Worm (Caenorhabditis elegans) whole organism, L3 larva: Measurements from ENCODE around the gene F47B8.13.

Experiments
- R02D3.7 ChIP-seq: fragments of 150-350 bp; optimal IDR thresholded peaks from 2 replicates; lab custom pipeline; 2014; ENCODE audit warnings: missing biosample characterization, missing genetic modification characterization
- ZK546.5 ChIP-seq: sonication (generic microtip); optimal IDR thresholded peaks from 2 replicates; lab custom pipeline; 2017; ENCODE audit warnings: missing biosample characterization, missing genetic modification characterization
- aly-2 ChIP-seq: fragments of 150-350 bp; optimal IDR thresholded peaks from 2 replicates; lab custom pipeline; 2014; ENCODE audit warnings: missing biosample characterization, missing genetic modification characterization
- ama-1 ChIP-seq: fragments of 150-350 bp; optimal IDR thresholded peaks from 2 replicates; lab custom pipeline; 2018
- ceh-16 ChIP-seq: sonication (generic microtip); optimal IDR thresholded peaks from 2 replicates; lab custom pipeline; 2017; ENCODE audit warnings: missing biosample characterization, missing genetic modification characterization
- ceh-28 ChIP-seq: fragments of 150-350 bp; optimal IDR thresholded peaks from 2 replicates; lab custom pipeline; 2014; ENCODE audit warnings: missing biosample characterization, missing genetic modification reagents, missing genetic modification characterization
- ceh-82 ChIP-seq: fragments of 150-350 bp; optimal IDR thresholded peaks from 2 replicates; lab custom pipeline; 2014; ENCODE audit warnings: missing biosample characterization, missing genetic modification characterization
- ceh-9 ChIP-seq: sonication (generic microtip); optimal IDR thresholded peaks from 2 replicates; lab custom pipeline; 2018; ENCODE audit warnings: missing biosample characterization, missing genetic modification characterization
- daf-12 ChIP-seq: fragments of 150-350 bp; optimal IDR thresholded peaks from 2 replicates; lab custom pipeline; 2014; ENCODE audit warnings: missing biosample characterization, missing genetic modification reagents, missing genetic modification characterization
- egl-27 ChIP-seq: sonication (generic microtip); optimal IDR thresholded peaks from 4 replicates; lab custom pipeline; 2017; ENCODE audit warnings: missing biosample characterization, missing genetic modification reagents, missing genetic modification characterization
- egl-5 ChIP-seq: fragments of 150-350 bp; optimal IDR thresholded peaks from 2 replicates; lab custom pipeline; 2017; ENCODE audit warnings: missing biosample characterization, missing genetic modification reagents, missing genetic modification characterization, inconsistent platforms
- elt-1 ChIP-seq: fragments of 150-350 bp; optimal IDR thresholded peaks from 2 replicates; lab custom pipeline; 2014; ENCODE audit warnings: missing biosample characterization, missing genetic modification characterization
- elt-2 ChIP-seq: sonication (generic microtip); optimal IDR thresholded peaks from 2 replicates; lab custom pipeline; 2016; ENCODE audit warnings: missing genetic modification reagents, mild to moderate bottlenecking, missing genetic modification characterization, missing compliant biosample characterization
- elt-3 ChIP-seq, 3 experiments: fragments of 150-350 bp in 1 of 3; sonication (generic microtip) in 2 of 3; optimal IDR thresholded peaks; 2 replicates in 2 of 3; 4 replicates in 1 of 3; lab custom pipeline; 2014 to 2017; ENCODE audit warnings: missing biosample characterization in 3 of 3, missing genetic modification characterization in 3 of 3
- eor-1 ChIP-seq, 2 experiments: fragments of 150-350 bp; optimal IDR thresholded peaks; 2 replicates each; lab custom pipeline; 2014 to 2018; ENCODE audit warnings: missing biosample characterization in 2 of 2, missing genetic modification characterization in 2 of 2
- fkh-10 ChIP-seq: sonication (generic microtip); optimal IDR thresholded peaks from 2 replicates; lab custom pipeline; 2017; ENCODE audit warnings: missing biosample characterization, missing genetic modification reagents, missing genetic modification characterization
- fkh-2 ChIP-seq: fragments of 150-350 bp; optimal IDR thresholded peaks from 2 replicates; lab custom pipeline; 2014; ENCODE audit warnings: missing biosample characterization, missing genetic modification reagents, missing genetic modification characterization
- fos-1 ChIP-seq: fragments of 150-350 bp; optimal IDR thresholded peaks from 2 replicates; lab custom pipeline; 2014; ENCODE audit warnings: missing biosample characterization, missing genetic modification characterization
- hmg-11 ChIP-seq: sonication (generic microtip); optimal IDR thresholded peaks from 2 replicates; lab custom pipeline; 2016; ENCODE audit warnings: missing genetic modification characterization, missing compliant biosample characterization
- jun-1 ChIP-seq: fragments of 150-350 bp; optimal IDR thresholded peaks from 2 replicates; lab custom pipeline; 2014; ENCODE audit warnings: missing biosample characterization, missing genetic modification reagents, missing genetic modification characterization
- lin-15B ChIP-seq: fragments of 150-350 bp; optimal IDR thresholded peaks from 2 replicates; lab custom pipeline; 2014; ENCODE audit warnings: missing biosample characterization, missing genetic modification characterization
- lin-39 ChIP-seq: fragments of 150-350 bp; optimal IDR thresholded peaks from 2 replicates; lab custom pipeline; 2018; ENCODE audit warnings: missing biosample characterization, missing genetic modification reagents, missing genetic modification characterization
- lsy-12 ChIP-seq: sonication (generic microtip); optimal IDR thresholded peaks from 2 replicates; lab custom pipeline; 2016; ENCODE audit warnings: mild to moderate bottlenecking, missing genetic modification characterization, missing compliant biosample characterization
- mdl-1 ChIP-seq: fragments of 150-350 bp; optimal IDR thresholded peaks from 2 replicates; lab custom pipeline; 2014; ENCODE audit warnings: missing biosample characterization, missing genetic modification characterization
- mml-1 ChIP-seq: fragments of 150-350 bp; sonication (generic microtip); optimal IDR thresholded peaks from 3 replicates; lab custom pipeline; 2014; ENCODE audit warnings: missing biosample characterization, missing genetic modification characterization
- nfya-1 ChIP-seq: sonication (generic microtip); optimal IDR thresholded peaks from 2 replicates; lab custom pipeline; 2017; ENCODE audit warnings: missing genetic modification characterization, mild to moderate bottlenecking, missing compliant biosample characterization, antibody characterized with exemption, moderate library complexity; ENCODE audit not compliant: insufficient read depth
- nhr-11 ChIP-seq: fragments of 150-350 bp; optimal IDR thresholded peaks from 2 replicates; lab custom pipeline; 2014; ENCODE audit warnings: missing biosample characterization, missing genetic modification characterization
- nhr-12 ChIP-seq: fragments of 150-350 bp; optimal IDR thresholded peaks from 2 replicates; lab custom pipeline; 2014; ENCODE audit warnings: missing biosample characterization, missing genetic modification characterization
- nhr-23 ChIP-seq: fragments of 150-350 bp; optimal IDR thresholded peaks from 2 replicates; lab custom pipeline; 2014; ENCODE audit warnings: missing biosample characterization, missing genetic modification reagents, missing genetic modification characterization
- nhr-237 ChIP-seq: fragments of 150-350 bp; optimal IDR thresholded peaks from 2 replicates; lab custom pipeline; 2014; ENCODE audit warnings: missing biosample characterization, missing genetic modification characterization
- nhr-25 ChIP-seq: sonication (generic microtip); optimal IDR thresholded peaks from 2 replicates; lab custom pipeline; 2017; ENCODE audit warnings: missing biosample characterization, missing genetic modification characterization
- nhr-28 ChIP-seq: fragments of 150-350 bp; optimal IDR thresholded peaks from 2 replicates; lab custom pipeline; 2014; ENCODE audit warnings: missing biosample characterization, missing genetic modification characterization
- nhr-43 ChIP-seq: sonication (generic microtip); optimal IDR thresholded peaks from 2 replicates; lab custom pipeline; 2016; ENCODE audit warnings: mild to moderate bottlenecking, missing genetic modification characterization, missing compliant biosample characterization; ENCODE audit not compliant: poor library complexity, severe bottlenecking
- nhr-67 ChIP-seq: fragments of 150-350 bp; optimal IDR thresholded peaks from 2 replicates; lab custom pipeline; 2014; ENCODE audit warnings: missing biosample characterization, missing genetic modification characterization
- nhr-76 ChIP-seq: fragments of 150-350 bp; sonication (generic microtip); optimal IDR thresholded peaks from 5 replicates; lab custom pipeline; 2014; ENCODE audit warnings: missing biosample characterization, missing genetic modification characterization
- nhr-77 ChIP-seq: fragments of 150-350 bp; optimal IDR thresholded peaks from 2 replicates; lab custom pipeline; 2014; ENCODE audit warnings: missing biosample characterization, missing genetic modification characterization
- pha-4 ChIP-seq: fragments of 150-350 bp; optimal IDR thresholded peaks from 2 replicates; lab custom pipeline; 2014; ENCODE audit warnings: missing biosample characterization, missing genetic modification reagents, missing genetic modification characterization
- pqm-1 ChIP-seq: fragments of 150-350 bp; optimal IDR thresholded peaks from 2 replicates; lab custom pipeline; 2017; ENCODE audit warnings: missing biosample characterization, missing genetic modification characterization, inconsistent platforms
- sea-2 ChIP-seq: fragments of 150-350 bp; sonication (generic microtip); optimal IDR thresholded peaks from 4 replicates; lab custom pipeline; 2014; ENCODE audit warnings: missing biosample characterization, missing genetic modification reagents, missing genetic modification characterization
- skn-1 ChIP-seq: fragments of 150-350 bp; optimal IDR thresholded peaks from 2 replicates; lab custom pipeline; 2014; ENCODE audit warnings: missing biosample characterization, missing genetic modification characterization
- snpc-4 ChIP-seq: fragments of 150-350 bp; optimal IDR thresholded peaks from 2 replicates; lab custom pipeline; 2014; ENCODE audit warnings: missing biosample characterization, missing genetic modification characterization
- tbx-2 ChIP-seq: sonication (generic microtip); optimal IDR thresholded peaks from 2 replicates; lab custom pipeline; 2016; ENCODE audit warnings: mild to moderate bottlenecking, missing genetic modification characterization, missing compliant biosample characterization
- unc-39 ChIP-seq: sonication (generic microtip); optimal IDR thresholded peaks from 4 replicates; lab custom pipeline; 2017; ENCODE audit warnings: missing biosample characterization, missing genetic modification characterization
- unc-62 ChIP-seq: fragments of 150-350 bp; sonication (generic microtip); optimal IDR thresholded peaks from 4 replicates; lab custom pipeline; 2014; ENCODE audit warnings: missing biosample characterization, missing genetic modification reagents, missing genetic modification characterization
- zag-1 ChIP-seq: fragments of 150-350 bp; optimal IDR thresholded peaks from 2 replicates; lab custom pipeline; 2014; ENCODE audit warnings: missing biosample characterization, missing genetic modification characterization
- ztf-11 ChIP-seq: fragments of 150-350 bp; optimal IDR thresholded peaks from 2 replicates; lab custom pipeline; 2014; ENCODE audit warnings: missing biosample characterization, missing genetic modification characterization
- ztf-4 ChIP-seq: fragments of 150-350 bp; optimal IDR thresholded peaks from 2 replicates; lab custom pipeline; 2014; ENCODE audit warnings: missing biosample characterization, missing genetic modification characterization

The F47B8.13 gene

DNA sequence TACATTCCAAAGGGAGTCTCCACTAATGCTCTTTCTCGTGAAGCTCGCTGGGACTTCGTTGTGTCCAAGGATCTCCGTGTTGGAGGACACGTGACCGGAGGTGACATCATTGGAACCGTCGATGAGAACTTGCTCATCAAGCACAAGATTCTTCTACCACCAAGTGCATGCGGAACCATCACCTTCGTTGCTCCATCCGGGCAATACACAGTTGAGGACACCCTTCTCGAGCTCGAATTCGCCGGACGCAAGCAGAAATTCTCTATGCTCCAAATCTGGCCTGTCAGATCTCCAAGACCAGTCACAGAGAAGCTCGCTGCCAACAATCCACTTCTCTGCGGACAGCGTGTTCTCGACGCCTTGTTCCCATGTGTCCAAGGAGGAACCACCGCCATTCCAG, 32.5 kb upstream of the F47B8.13 start:
- no peak for TF ChIP-seq nhr-28 (tag; lab: Kevin White, UChicago)
- no peak for TF ChIP-seq ceh-82 (tag; lab: Kevin White, UChicago)
- TF ChIP-seq egl-5, result no peak
- TF ChIP-seq skn-1 (tag; lab: Kevin White, UChicago), result no peak
- TF ChIP-seq snpc-4 (tag; lab: Kevin White, UChicago), result no peak

- TF ChIP-seq lsy-12 (no peak), lin-39 (no peak), ceh-28 (tag; lab: Kevin White, UChicago) (no peak), egl-27 (tag; lab: Kevin White, UChicago) (no peak), elt-2 (tag; lab: Kevin White, UChicago) (no peak)
Observed at ce11 chrV:14351629-14352028, 32.1 kb upstream of the F47B8.13 start, which contains the start of gene vha-13. Gene vha-13, plus strand, starts transcription at chrV:14351709.

ce11 chrV:14350949-14351348, 31.4 kb upstream of the F47B8.13 start:
- TF ChIP-seq elt-2 (tag; lab: Kevin White, UChicago) (peak; percentile 82), elt-3 (tag; optimal IDR thresholded peaks at IDR 0.05; lab: Kevin White, UChicago) (peak in 1 of 3 experiments; percentile 11), snpc-4 (tag; lab: Kevin White, UChicago) (peak; percentile 89), nhr-76 (tag; lab: Kevin White, UChicago) (no peak), pqm-1 (tag; lab: Kevin White, UChicago) (peak; percentile 26), sea-2 (no peak), nhr-28 (tag; lab: Kevin White, UChicago) (no peak), ztf-4 (no peak), lin-39 (peak; percentile 94), nhr-237 (tag; lab: Kevin White, UChicago) (no peak), R02D3.7 (no peak), ceh-16 (tag; lab: Kevin White, UChicago) (peak; percentile 25), mdl-1 (tag; lab: Kevin White, UChicago) (no peak), ceh-28 (tag; lab: Kevin White, UChicago) (no peak), nfya-1 (tag; lab: Kevin White, UChicago) (peak; percentile 87), ceh-9 (tag; lab: Kevin White, UChicago) (no peak), aly-2 (no peak), pha-4 (tag; lab: Kevin White, UChicago) (peak; percentile 68), hmg-11 (tag; lab: Kevin White, UChicago) (peak; percentile 92), zag-1 (no peak), ztf-11 (tag; lab: Kevin White, UChicago) (no peak), daf-12 (tag; lab: Kevin White, UChicago) (no peak), fkh-10 (peak; percentile 10), egl-5 (no peak), nhr-23 (peak; percentile 74), nhr-11 (tag; lab: Kevin White, UChicago) (no peak), nhr-77 (tag; lab: Kevin White, UChicago) (no peak), unc-62 (GFP tag; lab: Kevin White, UChicago) (no peak), skn-1 (tag; lab: Kevin White, UChicago) (peak; percentile 64), lin-15B (tag; lab: Kevin White, UChicago) (peak; percentile 96), unc-39 (no peak), fos-1 (no peak), elt-1 (tag; lab: Kevin White, UChicago) (no peak), nhr-25 (tag; lab: Kevin White, UChicago) (peak; percentile 86), lsy-12 (peak; percentile 76), eor-1 (tag; optimal IDR thresholded peaks at IDR 0.05; lab: Kevin White, UChicago) (no peak), nhr-67 (tag; lab: Kevin White, UChicago) (no peak), fkh-2 (tag; lab: Kevin White, UChicago) (no peak), egl-27 (tag; lab: Kevin White, UChicago) (no peak), tbx-2 (tag; lab: Kevin White, UChicago) (peak; percentile 19), ZK546.5 (no peak), ama-1 (lab: Kevin White, UChicago) (peak; percentile 50), nhr-43 (peak; percentile 46), jun-1 (tag; lab: Kevin White, UChicago) (peak; percentile 60), mml-1 (no peak), nhr-12 (tag; lab: Kevin White, UChicago) (no peak), ceh-82 (tag; lab: Kevin White, UChicago) (no peak)
- TF ChIP-seq, all 47 proteins: peak for 19
